Fruit fly (Drosophila melanogaster) whole organism, embryonic: ENCODE data around the gene Ret.

Experiments
- CG11398 ChIP-seq: fragments of 200-800 bp; sonication (Bioruptor generic); optimal IDR thresholded peaks from 2 replicates; lab custom pipeline; 2016; ENCODE audit warnings: missing biosample characterization, missing genetic modification characterization
- CG11695 ChIP-seq: fragments of 200-800 bp; sonication (Bioruptor generic); IDR thresholded peaks from 3 replicates; pipeline ENCODE4 v1.3.6; 2022; ENCODE audit warnings: missing biosample characterization, missing genetic modification characterization
- CG12219 ChIP-seq: fragments of 200-800 bp; sonication (Bioruptor generic); optimal IDR thresholded peaks from 3 replicates; lab custom pipeline; 2018; ENCODE audit warnings: missing biosample characterization, mild to moderate bottlenecking, missing genetic modification characterization
- CG13624 ChIP-seq: fragments of 200-800 bp; sonication (Bioruptor generic); optimal IDR thresholded peaks from 2 replicates; lab custom pipeline; 2016; ENCODE audit warnings: missing biosample characterization, missing genetic modification characterization
- CG31441 ChIP-seq: fragments of 200-800 bp; sonication (Bioruptor generic); IDR thresholded peaks from 2 replicates; pipeline ENCODE4 v1.3.6; 2022; ENCODE audit warnings: missing biosample characterization, missing genetic modification characterization
- CG3163 ChIP-seq: fragments of 200-800 bp; sonication (Bioruptor generic); optimal IDR thresholded peaks from 3 replicates; lab custom pipeline; 2016; ENCODE audit warnings: missing biosample characterization, missing genetic modification characterization
- CG33557 ChIP-seq: fragments of 200-800 bp; sonication (Bioruptor generic); optimal IDR thresholded peaks from 2 replicates; lab custom pipeline; 2019; ENCODE audit warnings: missing biosample characterization, mild to moderate bottlenecking, missing genetic modification characterization, moderate library complexity
- CG4282 ChIP-seq: fragments of 200-800 bp; sonication (Bioruptor generic); optimal IDR thresholded peaks from 2 replicates; lab custom pipeline; 2016; ENCODE audit warnings: missing biosample characterization, missing genetic modification characterization
- CG4328 ChIP-seq: fragments of 200-800 bp; sonication (Bioruptor generic); optimal IDR thresholded peaks from 3 replicates; lab custom pipeline; 2017; ENCODE audit warnings: missing biosample characterization, missing genetic modification reagents, missing genetic modification characterization
- CG4820 ChIP-seq: fragments of 200-800 bp; sonication (Bioruptor generic); optimal IDR thresholded peaks from 3 replicates; lab custom pipeline; 2016; ENCODE audit warnings: missing biosample characterization, missing genetic modification characterization
- CG8290 ChIP-seq, 3 experiments: fragments of 200-800 bp; sonication (Bioruptor generic); optimal IDR thresholded peaks; 2 replicates each; lab custom pipeline; 2016 to 2019; ENCODE audit warnings: missing biosample characterization in 3 of 3, missing genetic modification characterization in 3 of 3, mild to moderate bottlenecking in 2 of 3, moderate library complexity in 1 of 3
- CG8944 ChIP-seq: fragments of 200-800 bp; sonication (Bioruptor generic); optimal IDR thresholded peaks from 3 replicates; lab custom pipeline; 2016; ENCODE audit warnings: missing biosample characterization, missing genetic modification characterization
- Dfd ChIP-seq, 2 experiments: fragments of >200 bp; optimal IDR thresholded peaks; 2 replicates each; lab custom pipeline; 2017; ENCODE audit warnings: missing biosample characterization in 2 of 2, missing genetic modification characterization in 2 of 2
- Drgx ChIP-seq: fragments of 200-800 bp; sonication (Bioruptor generic); IDR thresholded peaks from 2 replicates; pipeline ENCODE4 v1.3.6; 2022; ENCODE audit warnings: missing biosample characterization, missing genetic modification characterization
- E2f1 ChIP-seq: fragments of 200-800 bp; sonication (Bioruptor generic); IDR thresholded peaks from 2 replicates; pipeline ENCODE4 v1.3.6; 2022; ENCODE audit warnings: missing biosample characterization, missing genetic modification characterization
- E2f2 ChIP-seq: fragments of 200-800 bp; sonication (Bioruptor generic); IDR thresholded peaks from 2 replicates; pipeline ENCODE4 v1.3.6; 2022; ENCODE audit warnings: missing biosample characterization, missing genetic modification characterization
- Eip74EF ChIP-seq, 2 experiments: fragments of 200-800 bp in 1 of 2; fragments of >200 bp in 1 of 2; sonication (Bioruptor generic) in 1 of 2; optimal IDR thresholded peaks; 2 replicates each; lab custom pipeline; 2017 to 2019; ENCODE audit warnings: missing biosample characterization in 2 of 2, missing genetic modification characterization in 2 of 2, mild to moderate bottlenecking in 1 of 2, moderate library complexity in 1 of 2
- Elba2 ChIP-seq: fragments of 200-800 bp; sonication (Bioruptor generic); optimal IDR thresholded peaks from 3 replicates; lab custom pipeline; 2016; ENCODE audit warnings: missing biosample characterization, missing genetic modification characterization
- Ets97D ChIP-seq: fragments of 200-800 bp; sonication (Bioruptor generic); optimal IDR thresholded peaks from 3 replicates; lab custom pipeline; 2016; ENCODE audit warnings: missing biosample characterization, missing genetic modification characterization
- Fer2 ChIP-seq: fragments of 200-800 bp; sonication (Bioruptor generic); optimal IDR thresholded peaks from 2 replicates; lab custom pipeline; 2018; ENCODE audit warnings: missing biosample characterization, mild to moderate bottlenecking, missing genetic modification characterization, moderate library complexity
- HmgZ ChIP-seq: fragments of 200-800 bp; sonication (Bioruptor generic); optimal IDR thresholded peaks from 2 replicates; lab custom pipeline; 2018; ENCODE audit warnings: missing biosample characterization, mild to moderate bottlenecking, missing genetic modification characterization
- Sox102F ChIP-seq: fragments of 200-800 bp; sonication (Bioruptor generic); optimal IDR thresholded peaks from 2 replicates; lab custom pipeline; 2018; ENCODE audit warnings: missing biosample characterization, mild to moderate bottlenecking, missing genetic modification characterization, moderate library complexity
- Sry-δ ChIP-seq: fragments of 200-800 bp; sonication (Bioruptor generic); optimal IDR thresholded peaks from 2 replicates; lab custom pipeline; 2016; ENCODE audit warnings: missing biosample characterization, missing genetic modification characterization
- bsh ChIP-seq, 2 experiments: fragments of 200-800 bp; sonication (Bioruptor generic); optimal IDR thresholded peaks; 2 replicates each; lab custom pipeline; 2017 to 2018; ENCODE audit warnings: mild to moderate bottlenecking in 2 of 2, missing biosample characterization in 2 of 2, missing genetic modification characterization in 2 of 2, moderate library complexity in 1 of 2
- cas ChIP-seq: fragments of 200-800 bp; sonication (Bioruptor generic); IDR thresholded peaks from 2 replicates; pipeline ENCODE4 v1.3.6; 2022; ENCODE audit warnings: missing biosample characterization, missing genetic modification characterization
- chif ChIP-seq, 2 experiments: fragments of 200-800 bp; sonication (Bioruptor generic); optimal IDR thresholded peaks; 3 replicates each; lab custom pipeline; 2016; ENCODE audit warnings: missing biosample characterization in 2 of 2, missing genetic modification characterization in 2 of 2
- chinmo ChIP-seq: fragments of 200-800 bp; sonication (Bioruptor generic); IDR thresholded peaks from 4 replicates; pipeline ENCODE4 v1.3.6; 2022; ENCODE audit warnings: missing biosample characterization, missing genetic modification characterization; ENCODE audit not compliant: partially characterized antibody
- ci ChIP-seq: fragments of 200-800 bp; sonication (Bioruptor generic); IDR thresholded peaks from 3 replicates; pipeline ENCODE4 v1.3.6; 2022; ENCODE audit warnings: missing biosample characterization, missing genetic modification characterization
- emc ChIP-seq: fragments of 200-800 bp; sonication (Bioruptor generic); optimal IDR thresholded peaks from 2 replicates; lab custom pipeline; 2016; ENCODE audit warnings: missing biosample characterization, missing genetic modification characterization
- esg ChIP-seq: fragments of 200-800 bp; sonication (Bioruptor generic); conservative IDR thresholded peaks from 2 replicates; pipeline ENCODE4 v1.3.6; 2022; ENCODE audit warnings: missing biosample characterization, missing genetic modification characterization
- fd96Cb ChIP-seq: fragments of 200-800 bp; sonication (Bioruptor generic); optimal IDR thresholded peaks from 2 replicates; lab custom pipeline; 2018; ENCODE audit warnings: missing biosample characterization, mild to moderate bottlenecking, missing genetic modification characterization, moderate library complexity
- gfzf ChIP-seq: fragments of 200-800 bp; sonication (Bioruptor generic); optimal IDR thresholded peaks from 2 replicates; lab custom pipeline; 2016; ENCODE audit warnings: missing biosample characterization, mild to moderate bottlenecking, missing genetic modification characterization, moderate library complexity
- gsb ChIP-seq: fragments of 200-800 bp; sonication (Bioruptor generic); IDR thresholded peaks from 2 replicates; pipeline ENCODE4 v1.3.6; 2022; ENCODE audit warnings: missing biosample characterization, missing genetic modification characterization
- inv ChIP-seq: fragments of 200-800 bp; sonication (Bioruptor generic); IDR thresholded peaks from 2 replicates; pipeline ENCODE4 v1.3.6; 2022; ENCODE audit warnings: missing biosample characterization, missing genetic modification characterization; ENCODE audit not compliant: partially characterized antibody
- nau ChIP-seq: fragments of 200-800 bp; sonication (Bioruptor generic); optimal IDR thresholded peaks from 3 replicates; lab custom pipeline; 2017; ENCODE audit warnings: missing biosample characterization, mild to moderate bottlenecking, missing genetic modification characterization, missing genetic modification reagents
- nerfin-1 ChIP-seq: fragments of 200-800 bp; sonication (Bioruptor generic); optimal IDR thresholded peaks from 3 replicates; lab custom pipeline; 2019; ENCODE audit warnings: missing biosample characterization, mild to moderate bottlenecking, missing genetic modification characterization, moderate library complexity
- nom ChIP-seq: fragments of 200-800 bp; sonication (Bioruptor generic); optimal IDR thresholded peaks from 2 replicates; lab custom pipeline; 2017; ENCODE audit warnings: missing biosample characterization, missing genetic modification characterization, mild to moderate bottlenecking, moderate library complexity, missing genetic modification reagents
- otp ChIP-seq: fragments of 200-800 bp; sonication (Bioruptor generic); IDR thresholded peaks from 3 replicates; pipeline ENCODE4, ENCODE4 v1.3.6; 2022; ENCODE audit warnings: missing biosample characterization, missing genetic modification characterization
- ranshi ChIP-seq: fragments of 200-800 bp; sonication (Bioruptor generic); IDR thresholded peaks from 2 replicates; pipeline ENCODE4 v1.3.6; 2022; ENCODE audit warnings: missing biosample characterization, missing genetic modification characterization
- sob ChIP-seq: fragments of 200-800 bp; sonication (Bioruptor generic); IDR thresholded peaks from 2 replicates; pipeline ENCODE4 v1.3.6; 2022; ENCODE audit warnings: missing biosample characterization, missing genetic modification characterization
- toy ChIP-seq: fragments of 200-800 bp; sonication (Bioruptor generic); IDR thresholded peaks from 2 replicates; pipeline ENCODE4 v1.3.6; 2022; ENCODE audit warnings: missing biosample characterization, missing genetic modification characterization
- twi ChIP-seq: fragments of 200-800 bp; optimal IDR thresholded peaks from 2 replicates; lab custom pipeline; 2019; ENCODE audit warnings: missing biosample characterization, mild to moderate bottlenecking, missing genetic modification characterization, moderate library complexity
- vfl ChIP-seq: fragments of 200-800 bp; sonication (Bioruptor generic); optimal IDR thresholded peaks from 2 replicates; lab custom pipeline; 2016; ENCODE audit warnings: missing biosample characterization, missing genetic modification characterization
- vnd ChIP-seq: fragments of 200-800 bp; sonication (Bioruptor generic); IDR thresholded peaks from 3 replicates; pipeline ENCODE4 v1.3.6; 2022; ENCODE audit warnings: missing biosample characterization, missing genetic modification characterization; ENCODE audit not compliant: partially characterized antibody
- vvl ChIP-seq: fragments of 200-800 bp; sonication (Bioruptor generic); IDR thresholded peaks from 2 replicates; pipeline ENCODE4 v1.3.6; 2022; ENCODE audit warnings: missing biosample characterization, missing genetic modification characterization
- z ChIP-seq: fragments of 200-800 bp; sonication (Bioruptor generic); IDR thresholded peaks from 3 replicates; pipeline ENCODE4 v1.3.6; 2022; ENCODE audit warnings: missing biosample characterization, missing genetic modification characterization
- zen ChIP-seq: fragments of 200-800 bp; sonication (Bioruptor generic); optimal IDR thresholded peaks from 3 replicates; lab custom pipeline; 2018; ENCODE audit warnings: missing biosample characterization, mild to moderate bottlenecking, missing genetic modification characterization, moderate library complexity
- zfh1 ChIP-seq: fragments of 200-800 bp; sonication (Bioruptor generic); IDR thresholded peaks from 3 replicates; pipeline ENCODE4 v1.3.6; 2022; ENCODE audit warnings: missing biosample characterization, missing genetic modification characterization
- zfh2 ChIP-seq: fragments of 200-800 bp; sonication (Bioruptor generic); optimal IDR thresholded peaks from 2 replicates; lab custom pipeline; 2016; ENCODE audit warnings: missing biosample characterization, missing genetic modification characterization

Gene Ret

DNA sequence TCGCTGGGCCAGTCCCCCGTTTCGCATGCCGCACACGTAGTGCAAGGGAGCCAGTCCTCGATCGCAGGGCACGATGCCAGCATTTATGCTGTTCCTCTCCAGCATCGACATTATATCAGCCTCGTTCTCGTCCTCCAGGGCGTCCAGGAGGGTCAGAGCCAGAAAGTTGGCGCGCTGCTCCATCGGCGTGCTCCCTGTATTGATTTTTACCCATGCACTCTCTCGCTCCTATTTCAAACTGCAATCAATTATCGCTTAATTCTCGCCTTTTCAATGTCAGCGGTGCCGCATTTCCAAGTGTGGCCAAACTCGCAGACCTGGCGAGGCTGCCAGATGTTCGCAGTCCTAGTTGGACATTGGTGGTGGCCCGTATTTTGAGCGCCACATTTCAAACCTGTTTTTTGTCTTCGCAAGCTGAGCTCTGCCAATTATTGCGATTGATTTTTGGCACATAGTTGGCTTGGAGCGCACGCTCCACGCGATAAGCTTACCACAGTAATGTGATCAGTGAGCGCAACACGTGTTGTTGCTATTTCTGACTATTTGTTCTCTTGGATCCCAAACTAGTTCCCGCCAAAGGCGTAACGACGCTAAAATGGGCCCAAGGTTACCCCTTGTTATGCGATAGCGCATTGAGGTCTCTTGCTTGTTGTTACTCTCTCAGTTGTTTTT lies 19.8 kb upstream of the Ret start, which contains the start of gene CG8679 (continued):
- TF ChIP-seq E2f1 (GFP tag; lab: Robert Waterston, UW), result no peak
- peak; percentile 60 for TF ChIP-seq HmgZ (tag; lab: Kevin White, UChicago)
- no peak for TF ChIP-seq nau (GFP tag; lab: Kevin White, UChicago)
- peak; percentile 20 for TF ChIP-seq nom (GFP tag; lab: Kevin White, UChicago)
- no peak for TF ChIP-seq emc (GFP tag; lab: Kevin White, UChicago)
- 0 out of 2 replicates have a peak, but pooled peaks have one; percentile 12 for TF ChIP-seq vvl
- no peak for TF ChIP-seq CG33557 (GFP tag; lab: Kevin White, UChicago)
- TF ChIP-seq z (GFP tag; lab: Robert Waterston, UW), result no peak
- TF ChIP-seq chinmo (GFP tag; lab: Robert Waterston, UW), result peak; percentile 98
- no peak for TF ChIP-seq twi (tag; lab: Kevin White, UChicago)
- TF ChIP-seq CG3163 (GFP tag; lab: Kevin White, UChicago), result no peak
- no peak for TF ChIP-seq bsh (GFP tag; optimal IDR thresholded peaks at IDR 0.05; lab: Kevin White, UChicago)
- peak; percentile 32 for TF ChIP-seq CG12219 (GFP tag; lab: Kevin White, UChicago)
- no peak for TF ChIP-seq Drgx (GFP tag; lab: Robert Waterston, UW)
- TF ChIP-seq CG13624 (GFP tag; lab: Kevin White, UChicago), result peak; percentile 1
- no peak for TF ChIP-seq Sox102F (GFP tag; lab: Kevin White, UChicago)
- TF ChIP-seq zfh1 (GFP tag; lab: Robert Waterston, UW), result no peak
- TF ChIP-seq ci, result no peak
- no peak for TF ChIP-seq Dfd (GFP tag; optimal IDR thresholded peaks at IDR 0.05; lab: Kevin White, UChicago)
- no peak for TF ChIP-seq CG4282
- TF ChIP-seq Fer2 (tag; lab: Kevin White, UChicago), result no peak
- no peak for TF ChIP-seq vfl
- peak; percentile 67 for TF ChIP-seq Elba2 (GFP tag; lab: Kevin White, UChicago)
- peak; percentile 8; the same call in 1 of the 3 replicates for TF ChIP-seq CG11695 (GFP tag; lab: Robert Waterston, UW)
- TF ChIP-seq Eip74EF (GFP tag; optimal IDR thresholded peaks at IDR 0.05; lab: Kevin White, UChicago), result no peak
- TF ChIP-seq CG31441 (GFP tag; lab: Robert Waterston, UW), result no peak
- TF ChIP-seq CG4328 (GFP tag; lab: Kevin White, UChicago), result no peak
- peak; percentile 97 for TF ChIP-seq E2f2
- TF ChIP-seq inv (GFP tag; lab: Robert Waterston, UW), result 0 out of 2 replicates have a peak, but pooled peaks have one; percentile 21
- no peak for TF ChIP-seq nerfin-1 (tag; lab: Kevin White, UChicago)
- no peak for TF ChIP-seq cas (GFP tag; lab: Robert Waterston, UW)
- TF ChIP-seq otp (GFP tag; lab: Robert Waterston, UW), result peak; percentile 54; the same call in 1 of the 3 replicates
- no peak for TF ChIP-seq zfh2 (GFP tag; lab: Kevin White, UChicago)
- TF ChIP-seq vnd (GFP tag; lab: Robert Waterston, UW), result no peak
- TF ChIP-seq Sry-δ (GFP tag; lab: Kevin White, UChicago), result peak; percentile 73
- peak; percentile 10 for TF ChIP-seq zen (tag; lab: Kevin White, UChicago)
- TF ChIP-seq CG8290 (GFP tag; optimal IDR thresholded peaks at IDR 0.05; lab: Kevin White, UChicago), result peak; percentile 28
- peak in 1 of 2 experiments; percentile 55 for TF ChIP-seq CG8290 (tag; optimal IDR thresholded peaks at IDR 0.05; lab: Kevin White, UChicago)
- TF ChIP-seq CG4820 (GFP tag; lab: Kevin White, UChicago), result no peak
- TF ChIP-seq chif (GFP tag; optimal IDR thresholded peaks at IDR 0.05; lab: Kevin White, UChicago), result no peak
- TF ChIP-seq CG8944 (GFP tag; lab: Kevin White, UChicago), result no peak
- TF ChIP-seq esg (GFP tag; lab: Robert Waterston, UW), result no peak
- no peak for TF ChIP-seq toy (GFP tag; lab: Robert Waterston, UW)
- no peak for TF ChIP-seq gsb (GFP tag; lab: Robert Waterston, UW)
- TF ChIP-seq ranshi (GFP tag; lab: Robert Waterston, UW), result no peak
- TF ChIP-seq CG11398 (GFP tag; lab: Kevin White, UChicago), result peak; percentile 31
- no peak for TF ChIP-seq fd96Cb (tag; lab: Kevin White, UChicago)
- peak; percentile 37 for TF ChIP-seq Ets97D (GFP tag; lab: Kevin White, UChicago)
- no peak for TF ChIP-seq sob (GFP tag; lab: Robert Waterston, UW)
- TF ChIP-seq gfzf (GFP tag; lab: Kevin White, UChicago), result peak; percentile 80
